Worm (Caenorhabditis elegans): ENCODE data around the gene lurp-1.
"Not testable (repeated sequence)": the region's sequence is repeated elsewhere in the genome, so short reads cannot be mapped to it uniquely, and the experiment has no call there.

- TF ChIP-seq flt-1 (GFP tag; IDR thresholded peaks at IDR 0.05); ref-1 (GFP tag; conservative IDR thresholded peaks at IDR 0.05); klf-2 (GFP tag; conservative IDR thresholded peaks at IDR 0.05); tab-1 (GFP tag; IDR thresholded peaks at IDR 0.05); ztf-23 (GFP tag; IDR thresholded peaks at IDR 0.05); ztf-29 (GFP tag; IDR thresholded peaks at IDR 0.05): not testable (repeated sequence)
Observed at ce11 chrII:10904379-10904778, 23.7 kb downstream of the lurp-1 start, which contains the start of gene sra-12.
